Fruit fly (Drosophila melanogaster): ENCODE results near the gene CG32485.

dm6 chr3L:3070274-3071204 lies 20.4 kb downstream of the CG32485 start, which contains the start of the genes CG32486 and PAN3:
- TF ChIP-seq pan (optimal IDR thresholded peaks at IDR 0.05) (no peak), CG8478 (optimal IDR thresholded peaks at IDR 0.05) (no peak), EcR (GFP tag; optimal IDR thresholded peaks at IDR 0.05) (no peak), usp (GFP tag; optimal IDR thresholded peaks at IDR 0.05) (no peak), psq (optimal IDR thresholded peaks at IDR 0.05) (no peak), Dll (optimal IDR thresholded peaks at IDR 0.05) (no peak)

All from whole organism.